Fruit fly (Drosophila melanogaster) whole organism: ENCODE data around the gene cpo.

Experiments used
- Dll ChIP-seq: fragments of >200 bp; optimal IDR thresholded peaks from 2 replicates; lab custom pipeline; 2017
- pan ChIP-seq: fragments of >200 bp; optimal IDR thresholded peaks from 2 replicates; lab custom pipeline; 2017
- psq ChIP-seq: fragments of >200 bp; optimal IDR thresholded peaks from 2 replicates; lab custom pipeline; 2017
- usp ChIP-seq: fragments of >200 bp; optimal IDR thresholded peaks from 2 replicates; lab custom pipeline; 2017; ENCODE audit warnings: missing biosample characterization, missing genetic modification characterization, mixed read lengths

- no peak for TF ChIP-seq usp
- TF ChIP-seq Dll (lab: Kevin White, UChicago) = no peak
- no peak for TF ChIP-seq psq (lab: Kevin White, UChicago)
- no peak for TF ChIP-seq pan (lab: Kevin White, UChicago)
These were observed 45.7 kb downstream of the cpo start for dm6 chr3R:17965381-17965780.
